Worm (Caenorhabditis elegans) whole organism, L4 larva: ENCODE measurements around the gene ZK1098.9.

Source experiments
- ZK546.5 ChIP-seq, 2 experiments: sonication (generic microtip); optimal IDR thresholded peaks; 2 replicates each; lab custom pipeline; 2017; ENCODE audit warnings: missing biosample characterization in 2 of 2, missing genetic modification characterization in 2 of 2
- aha-1 ChIP-seq: fragments of 150-350 bp; peaks from one replicate; lab custom pipeline; 2014; ENCODE audit warnings: missing biosample characterization, missing genetic modification characterization
- hlh-11 ChIP-seq: fragments of 200-800 bp; sonication (Bioruptor generic); optimal IDR thresholded peaks from 2 replicates; lab custom pipeline; 2018; ENCODE audit warnings: mild to moderate bottlenecking, missing genetic modification characterization, missing compliant biosample characterization
- nhr-76 ChIP-seq: fragments of 150-350 bp; optimal IDR thresholded peaks from 2 replicates; lab custom pipeline; 2014; ENCODE audit warnings: missing biosample characterization, missing genetic modification characterization
- nhr-77 ChIP-seq: fragments of 150-350 bp; optimal IDR thresholded peaks from 2 replicates; lab custom pipeline; 2014; ENCODE audit warnings: missing biosample characterization, missing genetic modification characterization
- unc-62 ChIP-seq, 3 experiments: fragments of 150-350 bp in 1 of 3; sonication (generic microtip); optimal IDR thresholded peaks in 2 of 3; peaks in 1 of 3; 1 replicate in 1 of 3; 2 replicates in 2 of 3; lab custom pipeline; 2014 to 2017; ENCODE audit warnings: missing biosample characterization in 3 of 3, missing genetic modification characterization in 3 of 3, missing genetic modification reagents in 3 of 3, missing genotype in 1 of 3
- zag-1 ChIP-seq: fragments of 150-350 bp; optimal IDR thresholded peaks from 2 replicates; lab custom pipeline; 2014; ENCODE audit warnings: missing biosample characterization, missing genetic modification characterization

- TF ChIP-seq ZK546.5 (tag; optimal IDR thresholded peaks at IDR 0.05; lab: Kevin White, UChicago) (no peak), unc-62 (GFP tag; optimal IDR thresholded peaks at IDR 0.05 in 1 of 2; lab: Kevin White, UChicago) (no peak), unc-62 (tag; optimal IDR thresholded peaks at IDR 0.05; lab: Kevin White, UChicago) (no peak), nhr-77 (tag; lab: Kevin White, UChicago) (no peak), aha-1 (tag; lab: Kevin White, UChicago) (no peak), zag-1 (no peak), hlh-11 (no peak), nhr-76 (no peak)
Observed at ce11 chrIII:9542280-9542679, 1.9 kb upstream of the ZK1098.9 start, which contains the start of gene mut-7.
